Fruit fly (Drosophila melanogaster): ENCODE measurements around the gene mRpL2.

dm6 chr3L:11103773-11104172 lies 16.9 kb upstream of the mRpL2 start, which contains the start of gene CG32071:
- TF ChIP-seq Eip75B (GFP tag; optimal IDR thresholded peaks at IDR 0.05): no peak
- TF ChIP-seq Hr38 (GFP tag; optimal IDR thresholded peaks at IDR 0.05): no peak
- no peak for TF ChIP-seq CG31627 (GFP tag; optimal IDR thresholded peaks at IDR 0.05)
- TF ChIP-seq spab (GFP tag; optimal IDR thresholded peaks at IDR 0.05): no peak
- TF ChIP-seq Eip93F (GFP tag; optimal IDR thresholded peaks at IDR 0.05): no peak

All from whole organism, prepupa.